Worm (Caenorhabditis elegans) whole organism, L2 larva: Measurements from ENCODE around the gene nep-12.

Experiments
- C34F6.9 ChIP-seq: fragments of 150-350 bp; optimal IDR thresholded peaks from 2 replicates; lab custom pipeline; 2014; ENCODE audit warnings: missing biosample characterization, missing genetic modification characterization
- F13H6.1 ChIP-seq: sonication (generic microtip); optimal IDR thresholded peaks from 2 replicates; lab custom pipeline; 2016; ENCODE audit warnings: missing genetic modification characterization, missing compliant biosample characterization
- R02D3.7 ChIP-seq: fragments of 150-350 bp; optimal IDR thresholded peaks from 2 replicates; lab custom pipeline; 2014; ENCODE audit warnings: missing biosample characterization, missing genetic modification characterization
- ZK546.5 ChIP-seq: sonication (generic microtip); optimal IDR thresholded peaks from 2 replicates; lab custom pipeline; 2017; ENCODE audit warnings: missing biosample characterization, missing genetic modification characterization
- aly-2 ChIP-seq: fragments of 150-350 bp; optimal IDR thresholded peaks from 2 replicates; lab custom pipeline; 2014; ENCODE audit warnings: missing biosample characterization, missing genetic modification characterization
- ama-1 ChIP-seq: fragments of 150-350 bp; optimal IDR thresholded peaks from 2 replicates; lab custom pipeline; 2018; ENCODE audit warnings: inconsistent platforms
- ceh-16 ChIP-seq: fragments of 150-350 bp; optimal IDR thresholded peaks from 2 replicates; lab custom pipeline; 2014; ENCODE audit warnings: missing biosample characterization, missing genetic modification characterization
- crh-2 ChIP-seq: sonication (generic microtip); optimal IDR thresholded peaks from 2 replicates; lab custom pipeline; 2017; ENCODE audit warnings: missing biosample characterization, missing genetic modification characterization
- dmd-4 ChIP-seq: sonication (generic microtip); optimal IDR thresholded peaks from 2 replicates; lab custom pipeline; 2017; ENCODE audit warnings: missing biosample characterization, missing genetic modification characterization
- egl-27 ChIP-seq: sonication (generic microtip); optimal IDR thresholded peaks from 3 replicates; lab custom pipeline; 2017; ENCODE audit warnings: missing biosample characterization, missing genetic modification reagents, missing genetic modification characterization
- elt-1 ChIP-seq: fragments of 150-350 bp; optimal IDR thresholded peaks from 2 replicates; lab custom pipeline; 2014; ENCODE audit warnings: missing biosample characterization, missing genetic modification characterization
- elt-3 ChIP-seq: sonication (generic microtip); optimal IDR thresholded peaks from 2 replicates; lab custom pipeline; 2017; ENCODE audit warnings: missing biosample characterization, missing genetic modification characterization
- fos-1 ChIP-seq: fragments of 150-350 bp; optimal IDR thresholded peaks from 2 replicates; lab custom pipeline; 2014; ENCODE audit warnings: missing biosample characterization, missing genetic modification characterization
- gmeb-1 ChIP-seq: fragments of 150-350 bp; optimal IDR thresholded peaks from 2 replicates; lab custom pipeline; 2014; ENCODE audit warnings: missing biosample characterization, missing genetic modification characterization
- lin-39 ChIP-seq: fragments of 150-350 bp; optimal IDR thresholded peaks from 2 replicates; lab custom pipeline; 2014; ENCODE audit warnings: missing biosample characterization, missing genetic modification reagents, missing genetic modification characterization
- lsy-2 ChIP-seq, 2 experiments: fragments of 150-350 bp in 1 of 2; sonication (generic microtip) in 1 of 2; optimal IDR thresholded peaks; 2 replicates each; lab custom pipeline; 2014 to 2017; ENCODE audit warnings: missing biosample characterization in 2 of 2, missing genetic modification characterization in 2 of 2
- mab-5 ChIP-seq: fragments of 150-350 bp; optimal IDR thresholded peaks from 2 replicates; lab custom pipeline; 2014; ENCODE audit warnings: missing biosample characterization, missing genetic modification characterization
- mdl-1 ChIP-seq, 2 experiments: fragments of 150-350 bp in 1 of 2; sonication (generic microtip) in 1 of 2; optimal IDR thresholded peaks; 2 replicates each; lab custom pipeline; 2017; ENCODE audit warnings: missing biosample characterization in 2 of 2, missing genetic modification characterization in 2 of 2
- nhr-10 ChIP-seq: sonication (generic microtip); optimal IDR thresholded peaks from 2 replicates; lab custom pipeline; 2017; ENCODE audit warnings: missing biosample characterization, missing genetic modification characterization
- nhr-12 ChIP-seq: fragments of 150-350 bp; optimal IDR thresholded peaks from 2 replicates; lab custom pipeline; 2014; ENCODE audit warnings: missing biosample characterization, missing genetic modification characterization
- nhr-129 ChIP-seq: fragments of 150-350 bp; optimal IDR thresholded peaks from 2 replicates; lab custom pipeline; 2014; ENCODE audit warnings: missing biosample characterization, missing genetic modification characterization
- nhr-23 ChIP-seq: fragments of 150-350 bp; optimal IDR thresholded peaks from 2 replicates; lab custom pipeline; 2014; ENCODE audit warnings: missing biosample characterization, missing genetic modification reagents, missing genetic modification characterization
- nhr-237 ChIP-seq: fragments of 150-350 bp; optimal IDR thresholded peaks from 2 replicates; lab custom pipeline; 2014; ENCODE audit warnings: missing biosample characterization, missing genetic modification characterization
- nhr-25 ChIP-seq: fragments of 150-350 bp; sonication (generic microtip); optimal IDR thresholded peaks from 3 replicates; lab custom pipeline; 2014; ENCODE audit warnings: missing biosample characterization, missing genetic modification characterization
- nhr-6 ChIP-seq: fragments of 150-350 bp; optimal IDR thresholded peaks from 2 replicates; lab custom pipeline; 2014; ENCODE audit warnings: missing biosample characterization, missing genetic modification characterization
- nhr-77 ChIP-seq: fragments of 150-350 bp; optimal IDR thresholded peaks from 2 replicates; lab custom pipeline; 2014; ENCODE audit warnings: missing biosample characterization, missing genetic modification characterization
- peb-1 ChIP-seq: fragments of 150-350 bp; optimal IDR thresholded peaks from 2 replicates; lab custom pipeline; 2014; ENCODE audit warnings: missing biosample characterization, missing genetic modification characterization
- sem-4 ChIP-seq: fragments of 150-350 bp; optimal IDR thresholded peaks from 2 replicates; lab custom pipeline; 2014; ENCODE audit warnings: missing biosample characterization, missing genetic modification reagents, missing genetic modification characterization
- skn-1 ChIP-seq: sonication (generic microtip); optimal IDR thresholded peaks from 2 replicates; lab custom pipeline; 2017; ENCODE audit warnings: missing biosample characterization, missing genetic modification characterization
- sma-3 ChIP-seq: sonication (generic microtip); optimal IDR thresholded peaks from 2 replicates; lab custom pipeline; 2016; ENCODE audit warnings: missing genetic modification reagents, missing genetic modification characterization, missing compliant biosample characterization
- sma-9 ChIP-seq, 2 experiments: fragments of 150-350 bp in 1 of 2; sonication (generic microtip) in 1 of 2; optimal IDR thresholded peaks; 2 replicates each; lab custom pipeline; 2014 to 2016; ENCODE audit warnings: missing genetic modification characterization in 2 of 2, mild to moderate bottlenecking in 1 of 2, missing biosample characterization in 1 of 2, missing compliant biosample characterization in 1 of 2, missing genetic modification reagents in 1 of 2, moderate library complexity in 1 of 2
- unc-39 ChIP-seq: fragments of 150-350 bp; optimal IDR thresholded peaks from 2 replicates; lab custom pipeline; 2014; ENCODE audit warnings: missing biosample characterization, missing genetic modification characterization
- unc-55 ChIP-seq: fragments of 150-350 bp; sonication (generic microtip); optimal IDR thresholded peaks from 3 replicates; lab custom pipeline; 2014; ENCODE audit warnings: missing biosample characterization, missing genetic modification reagents, missing genetic modification characterization
- unc-62 ChIP-seq: fragments of 150-350 bp; optimal IDR thresholded peaks from 2 replicates; lab custom pipeline; 2014; ENCODE audit warnings: missing biosample characterization, missing genetic modification reagents, missing genetic modification characterization
- zag-1 ChIP-seq: fragments of 150-350 bp; optimal IDR thresholded peaks from 2 replicates; lab custom pipeline; 2014; ENCODE audit warnings: missing biosample characterization, missing genetic modification characterization
- ztf-11 ChIP-seq: sonication (generic microtip); optimal IDR thresholded peaks from 2 replicates; lab custom pipeline; 2017; ENCODE audit warnings: missing biosample characterization, missing genetic modification characterization
- ztf-4 ChIP-seq: fragments of 150-350 bp; optimal IDR thresholded peaks from 2 replicates; lab custom pipeline; 2014; ENCODE audit warnings: missing biosample characterization, missing genetic modification characterization

The nep-12 gene

ce11 chrII:4766284-4766683, 18.1 kb downstream of the nep-12 start, which contains the start of gene ttm-2:
Gene ttm-2, minus strand, starts transcription at chrII:4766384.
- TF ChIP-seq sma-9 (GFP tag; optimal IDR thresholded peaks at IDR 0.05; lab: Kevin White, UChicago) (no peak), sma-9 (tag; optimal IDR thresholded peaks at IDR 0.05; lab: Kevin White, UChicago) (no peak), R02D3.7 (tag; lab: Kevin White, UChicago) (no peak), nhr-23 (no peak), elt-1 (tag; lab: Kevin White, UChicago) (no peak), nhr-129 (tag; lab: Kevin White, UChicago) (no peak), nhr-237 (no peak), sem-4 (tag; lab: Kevin White, UChicago) (no peak), nhr-12 (tag; lab: Kevin White, UChicago) (no peak), lsy-2 (tag; optimal IDR thresholded peaks at IDR 0.05; lab: Kevin White, UChicago) (no peak)
- TF ChIP-seq, all 48 proteins: peak for 0

ce11 chrII:4762574-4763285, 21.6 kb downstream of the nep-12 start, which contains the start of gene F26G1.2:
Gene F26G1.2, plus strand, starts transcription at chrII:4763081.
- TF ChIP-seq sma-3 (GFP tag; lab: Kevin White, UChicago) = peak; percentile 33
- no peak for TF ChIP-seq nhr-23
- peak; percentile 41 for TF ChIP-seq crh-2 (tag; lab: Kevin White, UChicago)
- no peak for TF ChIP-seq skn-1
- TF ChIP-seq unc-62 (GFP tag; lab: Kevin White, UChicago) = no peak
- no peak for TF ChIP-seq egl-27 (tag; lab: Kevin White, UChicago)
- TF ChIP-seq aly-2 (tag; lab: Kevin White, UChicago) = no peak
- no peak for TF ChIP-seq mab-5 (tag; lab: Kevin White, UChicago)
- no peak for TF ChIP-seq nhr-6 (tag; lab: Kevin White, UChicago)
- no peak for TF ChIP-seq ztf-11
- TF ChIP-seq fos-1 (tag; lab: Kevin White, UChicago) = no peak
- TF ChIP-seq lin-39 = no peak
- no peak for TF ChIP-seq ceh-16 (tag; lab: Kevin White, UChicago)
- no peak for TF ChIP-seq sem-4 (tag; lab: Kevin White, UChicago)
- no peak for TF ChIP-seq nhr-12 (tag; lab: Kevin White, UChicago)
- TF ChIP-seq nhr-25 (tag; lab: Kevin White, UChicago) = no peak
- peak; percentile 26 for TF ChIP-seq sma-9 (GFP tag; optimal IDR thresholded peaks at IDR 0.05; lab: Kevin White, UChicago)
- TF ChIP-seq sma-9 (tag; optimal IDR thresholded peaks at IDR 0.05; lab: Kevin White, UChicago) = no peak
- no peak for TF ChIP-seq nhr-237
- no peak for TF ChIP-seq mdl-1 (tag; optimal IDR thresholded peaks at IDR 0.05; lab: Kevin White, UChicago)
- TF ChIP-seq unc-39 (tag; lab: Kevin White, UChicago) = no peak
- no peak for TF ChIP-seq zag-1 (tag; lab: Kevin White, UChicago)
- TF ChIP-seq ama-1 (lab: Kevin White, UChicago) = no peak
- TF ChIP-seq nhr-10 (tag; lab: Kevin White, UChicago) = no peak
- TF ChIP-seq, all 48 proteins: peak for 3

- peak; percentile 13 for TF ChIP-seq nhr-25 (tag; lab: Kevin White, UChicago)
- TF ChIP-seq sma-3 (GFP tag; lab: Kevin White, UChicago) = peak; percentile 3
- no peak for TF ChIP-seq dmd-4 (tag; lab: Kevin White, UChicago)
These were observed 23.3 kb downstream of the nep-12 start for ce11 chrII:4761020-4761419.

- TF ChIP-seq ztf-4 (tag; lab: Kevin White, UChicago) (no peak), nhr-25 (tag; lab: Kevin White, UChicago) (peak; percentile 79), ceh-16 (tag; lab: Kevin White, UChicago) (peak; percentile 54), crh-2 (tag; lab: Kevin White, UChicago) (peak; percentile 15), C34F6.9 (tag; lab: Kevin White, UChicago) (no peak)
These were observed 24.5 kb downstream of the nep-12 start for ce11 chrII:4759835-4760234.

ce11 chrII:4758462-4758861, 25.9 kb downstream of the nep-12 start, which contains the start of gene F26G1.3:
Gene F26G1.3, plus strand, starts transcription at chrII:4758762.
- TF ChIP-seq elt-3 (tag; lab: Kevin White, UChicago) (no peak), unc-39 (tag; lab: Kevin White, UChicago) (no peak), peb-1 (tag; lab: Kevin White, UChicago) (no peak), unc-55 (GFP tag; lab: Kevin White, UChicago) (no peak), gmeb-1 (no peak), nhr-6 (tag; lab: Kevin White, UChicago) (no peak), ztf-11 (no peak), fos-1 (tag; lab: Kevin White, UChicago) (no peak), nhr-77 (no peak), C34F6.9 (tag; lab: Kevin White, UChicago) (no peak), F13H6.1 (tag; lab: Kevin White, UChicago) (no peak), ZK546.5 (tag; lab: Kevin White, UChicago) (no peak), elt-1 (tag; lab: Kevin White, UChicago) (no peak), nhr-25 (tag; lab: Kevin White, UChicago) (no peak)
